Comparison of ENCODE assay signal across 1 fruit fly cellular context in the genomic region with DNA sequence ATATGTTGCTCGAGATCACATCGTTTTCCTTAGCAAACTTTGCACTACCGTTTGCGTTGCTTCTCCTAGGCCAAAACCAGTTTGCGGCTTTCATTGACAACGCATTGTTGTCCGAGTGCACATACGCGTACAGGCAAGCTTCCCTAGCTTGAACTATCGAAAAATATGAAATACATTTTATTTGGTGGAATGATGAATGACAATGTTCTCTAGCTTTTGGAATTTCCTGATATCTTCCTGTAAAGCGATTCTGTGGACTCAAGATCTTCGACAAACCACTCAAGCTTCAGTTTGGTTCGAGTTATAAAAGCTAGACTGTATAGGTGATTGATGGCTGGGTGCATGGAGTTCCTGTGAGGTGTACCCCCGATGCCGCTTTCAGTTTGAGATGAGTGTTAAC.
TF ChIP-seq lines count a peak whose summit lies in the region.

No protein-coding gene starts in this region.

TF ChIP-seq in whole organism, embryonic, 481 proteins besides CTCF, POLR2A, EP300 and RAD21 (continued from another document and continues in another):
- no peak for TF ChIP-seq ro (GFP tag; IDR thresholded peaks at IDR 0.05; lab: Robert Waterston, UW)
- TF ChIP-seq Dip2 (GFP tag; IDR thresholded peaks at IDR 0.05; lab: Robert Waterston, UW): no peak
- TF ChIP-seq CG6175 (GFP tag; IDR thresholded peaks at IDR 0.05; lab: Robert Waterston, UW): no peak
- no peak; the same call in 1 of the 2 replicates for TF ChIP-seq CG7372 (GFP tag; IDR thresholded peaks at IDR 0.05; lab: Robert Waterston, UW)
- peak; percentile 89 for TF ChIP-seq ci (GFP tag; IDR thresholded peaks at IDR 0.05; lab: Robert Waterston, UW)
- peak; percentile 23; the same call in 1 of the 3 replicates for TF ChIP-seq CG3726 (GFP tag; IDR thresholded peaks at IDR 0.05; lab: Robert Waterston, UW)
- TF ChIP-seq CG11504 (tag; optimal IDR thresholded peaks at IDR 0.05; lab: Kevin White, UChicago): peak; percentile 80
- peak; percentile 34 for TF ChIP-seq kni (GFP tag; optimal IDR thresholded peaks at IDR 0.05; lab: Kevin White, UChicago)
- TF ChIP-seq bowl (GFP tag; IDR thresholded peaks at IDR 0.05; lab: Robert Waterston, UW): no peak
- no peak for TF ChIP-seq CG16779 (GFP tag; IDR thresholded peaks at IDR 0.05; lab: Robert Waterston, UW)
- TF ChIP-seq kay (GFP tag; optimal IDR thresholded peaks at IDR 0.05; lab: Kevin White, UChicago): peak; percentile 6
- TF ChIP-seq Awh (GFP tag; IDR thresholded peaks at IDR 0.05; lab: Robert Waterston, UW): peak; percentile 58; the same call in 1 of the 2 replicates
- no peak for TF ChIP-seq p53 (GFP tag; optimal IDR thresholded peaks at IDR 0.05; lab: Kevin White, UChicago)
- peak; percentile 43 for TF ChIP-seq CG30431 (GFP tag; optimal IDR thresholded peaks at IDR 0.05; lab: Kevin White, UChicago)
- TF ChIP-seq CG4730 (GFP tag; IDR thresholded peaks at IDR 0.05; lab: Robert Waterston, UW): peak; percentile 55; the same call in 1 of the 2 replicates
- peak; percentile 52 for TF ChIP-seq ranshi (GFP tag; IDR thresholded peaks at IDR 0.05; lab: Robert Waterston, UW)
- no peak for TF ChIP-seq CG10274 (GFP tag; optimal IDR thresholded peaks at IDR 0.05; lab: Kevin White, UChicago)
- TF ChIP-seq CG2120 (GFP tag; optimal IDR thresholded peaks at IDR 0.05; lab: Kevin White, UChicago): no peak
- 0 out of 3 replicates have a peak, but pooled peaks have one; percentile 7 for TF ChIP-seq CG11695 (GFP tag; IDR thresholded peaks at IDR 0.05; lab: Robert Waterston, UW)
- peak; percentile 1 for TF ChIP-seq her (GFP tag; optimal IDR thresholded peaks at IDR 0.05; lab: Kevin White, UChicago)
- peak; percentile 66 for TF ChIP-seq ATbp (GFP tag; optimal IDR thresholded peaks at IDR 0.05; lab: Kevin White, UChicago)
- TF ChIP-seq Drgx (GFP tag; IDR thresholded peaks at IDR 0.05; lab: Robert Waterston, UW): peak; percentile 88
- peak; percentile 57; the same call in 1 of the 2 replicates for TF ChIP-seq sob (GFP tag; IDR thresholded peaks at IDR 0.05; lab: Robert Waterston, UW)
- TF ChIP-seq CoRest (tag; optimal IDR thresholded peaks at IDR 0.05; lab: Kevin White, UChicago): peak; percentile 60
- peak; percentile 71 for TF ChIP-seq Blimp-1 (GFP tag; optimal IDR thresholded peaks at IDR 0.05; lab: Kevin White, UChicago)
- peak; percentile 30 for TF ChIP-seq gcm (GFP tag; optimal IDR thresholded peaks at IDR 0.05; lab: Kevin White, UChicago)
- TF ChIP-seq jigr1 (GFP tag; IDR thresholded peaks at IDR 0.05; lab: Robert Waterston, UW): 0 out of 3 replicates have a peak, but pooled peaks have one; percentile 43
- peak; percentile 72 for TF ChIP-seq phol (tag; optimal IDR thresholded peaks at IDR 0.05; lab: Kevin White, UChicago)
- TF ChIP-seq maf-S (GFP tag; optimal IDR thresholded peaks at IDR 0.05; lab: Kevin White, UChicago): peak; percentile 21
- TF ChIP-seq fd102C (GFP tag; optimal IDR thresholded peaks at IDR 0.05; lab: Kevin White, UChicago): no peak
- peak; percentile 54 for TF ChIP-seq ems (GFP tag; optimal IDR thresholded peaks at IDR 0.05; lab: Kevin White, UChicago)
- no peak for TF ChIP-seq Fer1 (GFP tag; optimal IDR thresholded peaks at IDR 0.05; lab: Kevin White, UChicago)
- TF ChIP-seq CG1603 (tag; optimal IDR thresholded peaks at IDR 0.05; lab: Kevin White, UChicago): peak; percentile 87
- peak; percentile 78 for TF ChIP-seq Optix (GFP tag; IDR thresholded peaks at IDR 0.05; lab: Robert Waterston, UW)
- TF ChIP-seq CG17912 (GFP tag; optimal IDR thresholded peaks at IDR 0.05; lab: Kevin White, UChicago): no peak
- peak; percentile 65 for TF ChIP-seq CG12219 (GFP tag; optimal IDR thresholded peaks at IDR 0.05; lab: Kevin White, UChicago)
- peak in 1 of 3 experiments; percentile 58 for TF ChIP-seq lola (GFP tag; optimal IDR thresholded peaks at IDR 0.05; lab: Kevin White, UChicago)
- no peak for TF ChIP-seq ac (GFP tag; optimal IDR thresholded peaks at IDR 0.05; lab: Kevin White, UChicago)
- no peak for TF ChIP-seq CG14965 (GFP tag; optimal IDR thresholded peaks at IDR 0.05; lab: Kevin White, UChicago; ENCODE audit: borderline replicate concordance)
- no peak for TF ChIP-seq Dip3 (GFP tag; optimal IDR thresholded peaks at IDR 0.05; lab: Kevin White, UChicago)
- TF ChIP-seq stc (GFP tag; IDR thresholded peaks at IDR 0.05; lab: Robert Waterston, UW): peak; percentile 76; the same call in 1 of the 2 replicates
- peak in 1 of 2 experiments; percentile 69 for TF ChIP-seq eve (GFP tag; optimal IDR thresholded peaks at IDR 0.05; lab: Kevin White, UChicago)
- peak; percentile 48 for TF ChIP-seq CG17328 (GFP tag; IDR thresholded peaks at IDR 0.05; lab: Robert Waterston, UW)
- no peak for TF ChIP-seq Poxn (GFP tag; IDR thresholded peaks at IDR 0.05; lab: Robert Waterston, UW)
- peak; percentile 31 for TF ChIP-seq CG1529 (GFP tag; optimal IDR thresholded peaks at IDR 0.05; lab: Kevin White, UChicago)
- TF ChIP-seq CG12391 (tag; optimal IDR thresholded peaks at IDR 0.05; lab: Kevin White, UChicago): peak; percentile 62
- no peak for TF ChIP-seq CG11398 (GFP tag; optimal IDR thresholded peaks at IDR 0.05; lab: Kevin White, UChicago)
- TF ChIP-seq CG13296 (GFP tag; optimal IDR thresholded peaks at IDR 0.05; lab: Kevin White, UChicago): no peak
- peak; percentile 19; the same call in 1 of the 3 replicates for TF ChIP-seq CG2889 (GFP tag; IDR thresholded peaks at IDR 0.05; lab: Robert Waterston, UW)
- TF ChIP-seq tll (GFP tag; optimal IDR thresholded peaks at IDR 0.05; lab: Kevin White, UChicago): no peak
- peak; percentile 31 for TF ChIP-seq Hr3 (GFP tag; optimal IDR thresholded peaks at IDR 0.05; lab: Kevin White, UChicago)
- TF ChIP-seq CG2712 (tag; optimal IDR thresholded peaks at IDR 0.05; lab: Kevin White, UChicago): peak; percentile 81
- 0 out of 2 replicates have a peak, but pooled peaks have one; percentile 44 for TF ChIP-seq CG11696 (GFP tag; IDR thresholded peaks at IDR 0.05; lab: Robert Waterston, UW)
- no peak for TF ChIP-seq dan (GFP tag; IDR thresholded peaks at IDR 0.05; lab: Robert Waterston, UW)
- TF ChIP-seq CG4360 (GFP tag; IDR thresholded peaks at IDR 0.05; lab: Robert Waterston, UW): 0 out of 2 replicates have a peak, but pooled peaks have one; percentile 24
- TF ChIP-seq CG5953 (GFP tag; IDR thresholded peaks at IDR 0.05; lab: Robert Waterston, UW): peak; percentile 43; the same call in 1 of the 2 replicates
- TF ChIP-seq CG3281 (GFP tag; optimal IDR thresholded peaks at IDR 0.05; lab: Kevin White, UChicago): no peak
- TF ChIP-seq Lhr (GFP tag; optimal IDR thresholded peaks at IDR 0.05; lab: Kevin White, UChicago): peak; percentile 5
- no peak for TF ChIP-seq CG3995 (GFP tag; optimal IDR thresholded peaks at IDR 0.05; lab: Kevin White, UChicago)
- peak; percentile 46 for TF ChIP-seq crc (GFP tag; optimal IDR thresholded peaks at IDR 0.05; lab: Kevin White, UChicago)
- no peak for TF ChIP-seq GATAe (GFP tag; conservative IDR thresholded peaks at IDR 0.05; lab: Robert Waterston, UW)
- TF ChIP-seq Ets97D (GFP tag; optimal IDR thresholded peaks at IDR 0.05; lab: Kevin White, UChicago): no peak
- no peak for TF ChIP-seq en (GFP tag; optimal IDR thresholded peaks at IDR 0.05; lab: Kevin White, UChicago)
- peak; percentile 50; the same call in 2 of the 3 replicates for TF ChIP-seq B-H1 (GFP tag; IDR thresholded peaks at IDR 0.05; lab: Robert Waterston, UW)
- TF ChIP-seq aop (GFP tag; IDR thresholded peaks at IDR 0.05; lab: Robert Waterston, UW): no peak
- TF ChIP-seq CG9215 (GFP tag; IDR thresholded peaks at IDR 0.05; lab: Robert Waterston, UW): no peak
- TF ChIP-seq Opbp (GFP tag; IDR thresholded peaks at IDR 0.05; lab: Robert Waterston, UW; ENCODE audit: partially characterized antibody): no peak
- no peak for TF ChIP-seq CG11560 (tag; IDR thresholded peaks at IDR 0.05; lab: Robert Waterston, UW)
- TF ChIP-seq CG16815 (GFP tag; optimal IDR thresholded peaks at IDR 0.05; lab: Kevin White, UChicago): peak; percentile 0
- no peak for TF ChIP-seq scrt (GFP tag; optimal IDR thresholded peaks at IDR 0.05; lab: Kevin White, UChicago)
- peak; percentile 75 for TF ChIP-seq gem (tag; optimal IDR thresholded peaks at IDR 0.05; lab: Kevin White, UChicago)
- TF ChIP-seq Hand (GFP tag; optimal IDR thresholded peaks at IDR 0.05; lab: Kevin White, UChicago): no peak
- TF ChIP-seq CG10462 (GFP tag; optimal IDR thresholded peaks at IDR 0.05; lab: Kevin White, UChicago): peak; percentile 12
- TF ChIP-seq CG30403 (GFP tag; optimal IDR thresholded peaks at IDR 0.05; lab: Kevin White, UChicago): peak; percentile 46
- no peak for TF ChIP-seq nerfin-2 (GFP tag; IDR thresholded peaks at IDR 0.05; lab: Robert Waterston, UW; ENCODE audit: partially characterized antibody)
- no peak for TF ChIP-seq Neu2 (GFP tag; optimal IDR thresholded peaks at IDR 0.05; lab: Kevin White, UChicago; ENCODE audit: borderline replicate concordance)
- TF ChIP-seq sens-2 (GFP tag; IDR thresholded peaks at IDR 0.05; lab: Robert Waterston, UW): no peak
- no peak for TF ChIP-seq CG4282 (GFP tag; optimal IDR thresholded peaks at IDR 0.05; lab: Kevin White, UChicago)
- no peak for TF ChIP-seq CG2199 (GFP tag; IDR thresholded peaks at IDR 0.05; lab: Robert Waterston, UW)
- TF ChIP-seq Ssrp (tag; optimal IDR thresholded peaks at IDR 0.05; lab: Kevin White, UChicago): peak; percentile 57
- TF ChIP-seq CG18476 (GFP tag; optimal IDR thresholded peaks at IDR 0.05; lab: Kevin White, UChicago): peak; percentile 4
- TF ChIP-seq Asciz (GFP tag; optimal IDR thresholded peaks at IDR 0.05; lab: Kevin White, UChicago): peak; percentile 53
- peak; percentile 58 for TF ChIP-seq az2 (GFP tag; optimal IDR thresholded peaks at IDR 0.05; lab: Kevin White, UChicago)
- TF ChIP-seq grau (tag; optimal IDR thresholded peaks at IDR 0.05; lab: Kevin White, UChicago): peak; percentile 95
- no peak for TF ChIP-seq CG7745 (tag; optimal IDR thresholded peaks at IDR 0.05; lab: Kevin White, UChicago)
- peak; percentile 82 for TF ChIP-seq CG17361 (GFP tag; IDR thresholded peaks at IDR 0.05; lab: Robert Waterston, UW)
- TF ChIP-seq ind (GFP tag; optimal IDR thresholded peaks at IDR 0.05; lab: Kevin White, UChicago): peak; percentile 68
- TF ChIP-seq jing (GFP tag; optimal IDR thresholded peaks at IDR 0.05; lab: Kevin White, UChicago): peak; percentile 46
- TF ChIP-seq CG10654 (GFP tag; optimal IDR thresholded peaks at IDR 0.05; lab: Kevin White, UChicago): no peak
- TF ChIP-seq CkIIα-i1 (GFP tag; IDR thresholded peaks at IDR 0.05; lab: Robert Waterston, UW): no peak
- TF ChIP-seq ttk (GFP tag; IDR thresholded peaks at IDR 0.05; lab: Robert Waterston, UW): peak; percentile 55; the same call in 1 of the 2 replicates
- no peak for TF ChIP-seq C15 (GFP tag; IDR thresholded peaks at IDR 0.05; lab: Robert Waterston, UW)
- no peak for TF ChIP-seq pfk (GFP tag; optimal IDR thresholded peaks at IDR 0.05; lab: Kevin White, UChicago)
- TF ChIP-seq lab (GFP tag; optimal IDR thresholded peaks at IDR 0.05; lab: Kevin White, UChicago): peak; percentile 67
- no peak for TF ChIP-seq lbe (GFP tag; optimal IDR thresholded peaks at IDR 0.05; lab: Kevin White, UChicago)
- no peak for TF ChIP-seq sug (tag; optimal IDR thresholded peaks at IDR 0.05; lab: Kevin White, UChicago)
- no peak for TF ChIP-seq Elba2 (GFP tag; optimal IDR thresholded peaks at IDR 0.05; lab: Kevin White, UChicago)
- no peak for TF ChIP-seq gsb (GFP tag; IDR thresholded peaks at IDR 0.05; lab: Robert Waterston, UW)
- no peak for TF ChIP-seq eyg (GFP tag; optimal IDR thresholded peaks at IDR 0.05; lab: Kevin White, UChicago)
- TF ChIP-seq da (GFP tag; optimal IDR thresholded peaks at IDR 0.05; lab: Kevin White, UChicago): no peak
- 0 out of 3 replicates have a peak, but pooled peaks have one; percentile 50 for TF ChIP-seq CG11456 (GFP tag; IDR thresholded peaks at IDR 0.05; lab: Robert Waterston, UW)
- TF ChIP-seq CG12071 (GFP tag; optimal IDR thresholded peaks at IDR 0.05; lab: Kevin White, UChicago): peak; percentile 45
- TF ChIP-seq tx (GFP tag; optimal IDR thresholded peaks at IDR 0.05; lab: Kevin White, UChicago): no peak
- TF ChIP-seq CG34224 (GFP tag; IDR thresholded peaks at IDR 0.05; lab: Robert Waterston, UW; ENCODE audit: partially characterized antibody): no peak
- no peak for TF ChIP-seq CG9876 (GFP tag; optimal IDR thresholded peaks at IDR 0.05; lab: Kevin White, UChicago)
- TF ChIP-seq pum (GFP tag; optimal IDR thresholded peaks at IDR 0.05; lab: Kevin White, UChicago): peak; percentile 61
- TF ChIP-seq hbn (GFP tag; IDR thresholded peaks at IDR 0.05; lab: Robert Waterston, UW; ENCODE audit: partially characterized antibody): no peak
- peak; percentile 64; the same call in 2 of the 3 replicates for TF ChIP-seq CG34422 (GFP tag; IDR thresholded peaks at IDR 0.05; lab: Robert Waterston, UW)
- TF ChIP-seq Sin3A (optimal IDR thresholded peaks at IDR 0.05; lab: Kevin White, UChicago): no peak
- TF ChIP-seq pnt (GFP tag; optimal IDR thresholded peaks at IDR 0.05; lab: Kevin White, UChicago): peak; percentile 75
- TF ChIP-seq pros (GFP tag; optimal IDR thresholded peaks at IDR 0.05; lab: Kevin White, UChicago): no peak
- peak; percentile 41 for TF ChIP-seq slp2 (GFP tag; optimal IDR thresholded peaks at IDR 0.05; lab: Kevin White, UChicago)
- peak; percentile 35 for TF ChIP-seq ewg (GFP tag; optimal IDR thresholded peaks at IDR 0.05; lab: Kevin White, UChicago)
- TF ChIP-seq disco-r (GFP tag; optimal IDR thresholded peaks at IDR 0.05; lab: Kevin White, UChicago): no peak
- TF ChIP-seq nau (GFP tag; optimal IDR thresholded peaks at IDR 0.05; lab: Kevin White, UChicago): peak; percentile 15
- peak; percentile 43 for TF ChIP-seq CG4820 (GFP tag; optimal IDR thresholded peaks at IDR 0.05; lab: Kevin White, UChicago)
- no peak for TF ChIP-seq Hmr (GFP tag; optimal IDR thresholded peaks at IDR 0.05; lab: Kevin White, UChicago)
- peak; percentile 87 for TF ChIP-seq Med (GFP tag; lab: Kevin White, UChicago)
- no peak for TF ChIP-seq rib (GFP tag; IDR thresholded peaks at IDR 0.05; lab: Robert Waterston, UW)
- peak; percentile 51 for TF ChIP-seq CG5245 (GFP tag; optimal IDR thresholded peaks at IDR 0.05; lab: Kevin White, UChicago)
- no peak for TF ChIP-seq hkb (optimal IDR thresholded peaks at IDR 0.05; lab: Kevin White, UChicago)
- peak; percentile 72; the same call in 1 of the 2 replicates for TF ChIP-seq hkb (GFP tag; IDR thresholded peaks at IDR 0.05; lab: Robert Waterston, UW)
- no peak for TF ChIP-seq yki (optimal IDR thresholded peaks at IDR 0.05; lab: Kevin White, UChicago)
- TF ChIP-seq Abd-B (GFP tag; optimal IDR thresholded peaks at IDR 0.05; lab: Kevin White, UChicago): peak; percentile 64
- peak; percentile 45 for TF ChIP-seq HHEX (GFP tag; optimal IDR thresholded peaks at IDR 0.05; lab: Kevin White, UChicago)
- TF ChIP-seq gt (GFP tag; IDR thresholded peaks at IDR 0.05; lab: Robert Waterston, UW): no peak
- TF ChIP-seq trh (GFP tag; optimal IDR thresholded peaks at IDR 0.05; lab: Kevin White, UChicago): no peak
